Fruit fly (Drosophila melanogaster) whole organism, embryonic: Measurements from ENCODE around the gene Sgt1.
A peak's percentile ranks its signal among the peaks of the same experiment; 100 is the strongest.

Source experiments
- B-H1 ChIP-seq: fragments of 200-800 bp; sonication (Bioruptor generic); IDR thresholded peaks from 3 replicates; pipeline ENCODE4 v1.3.6; 2022; ENCODE audit warnings: missing biosample characterization, missing genetic modification characterization
- Bteb2 ChIP-seq: fragments of 200-800 bp; sonication (Bioruptor generic); optimal IDR thresholded peaks from 2 replicates; lab custom pipeline; 2016; ENCODE audit warnings: missing biosample characterization, missing genetic modification characterization
- CG11696 ChIP-seq: fragments of 200-800 bp; sonication (Bioruptor generic); IDR thresholded peaks from 2 replicates; pipeline ENCODE4 v1.3.6; 2022; ENCODE audit warnings: missing biosample characterization, missing genetic modification characterization
- CG12104 ChIP-seq: fragments of 200-800 bp; sonication (Bioruptor generic); optimal IDR thresholded peaks from 3 replicates; lab custom pipeline; 2016; ENCODE audit warnings: missing biosample characterization, missing genetic modification characterization
- CG12219 ChIP-seq: fragments of 200-800 bp; sonication (Bioruptor generic); optimal IDR thresholded peaks from 3 replicates; lab custom pipeline; 2018; ENCODE audit warnings: missing biosample characterization, mild to moderate bottlenecking, missing genetic modification characterization
- CG15073 ChIP-seq: fragments of 200-800 bp; sonication (Bioruptor generic); optimal IDR thresholded peaks from 2 replicates; lab custom pipeline; 2016; ENCODE audit warnings: missing biosample characterization, missing genetic modification characterization
- CG1529 ChIP-seq: fragments of 200-800 bp; sonication (Bioruptor generic); optimal IDR thresholded peaks from 3 replicates; lab custom pipeline; 2018; ENCODE audit warnings: missing biosample characterization, missing genetic modification characterization
- CG15514 ChIP-seq: fragments of 200-800 bp; sonication (Bioruptor generic); optimal IDR thresholded peaks from 3 replicates; lab custom pipeline; 2017; ENCODE audit warnings: missing biosample characterization, missing genetic modification characterization, mild to moderate bottlenecking, moderate library complexity, missing genetic modification reagents
- CG16815 ChIP-seq: fragments of 200-800 bp; sonication (Bioruptor generic); optimal IDR thresholded peaks from 3 replicates; lab custom pipeline; 2017; ENCODE audit warnings: missing biosample characterization, mild to moderate bottlenecking, missing genetic modification characterization
- CG17912 ChIP-seq: fragments of 200-800 bp; sonication (Bioruptor generic); optimal IDR thresholded peaks from 2 replicates; lab custom pipeline; 2018; ENCODE audit warnings: missing biosample characterization, mild to moderate bottlenecking, missing genetic modification characterization
- CG18262 ChIP-seq: fragments of 200-800 bp; optimal IDR thresholded peaks from 3 replicates; lab custom pipeline; 2019; ENCODE audit warnings: missing biosample characterization, mild to moderate bottlenecking, missing genetic modification characterization, moderate library complexity
- CG1832 ChIP-seq: fragments of 200-800 bp; sonication (Bioruptor generic); optimal IDR thresholded peaks from 2 replicates; lab custom pipeline; 2017; ENCODE audit warnings: missing biosample characterization, mild to moderate bottlenecking, missing genetic modification characterization, inconsistent platforms
- CG18476 ChIP-seq: fragments of 200-800 bp; sonication (Bioruptor generic); optimal IDR thresholded peaks from 2 replicates; lab custom pipeline; 2016; ENCODE audit warnings: missing biosample characterization, mild to moderate bottlenecking, missing genetic modification characterization
- CG31441 ChIP-seq: fragments of 200-800 bp; sonication (Bioruptor generic); IDR thresholded peaks from 2 replicates; pipeline ENCODE4 v1.3.6; 2022; ENCODE audit warnings: missing biosample characterization, missing genetic modification characterization
- CG6175 ChIP-seq: fragments of 200-800 bp; sonication (Bioruptor generic); IDR thresholded peaks from 3 replicates; pipeline ENCODE4 v1.3.6; 2022; ENCODE audit warnings: missing biosample characterization, missing genetic modification characterization
- CG8478 ChIP-seq: fragments of >200 bp; optimal IDR thresholded peaks from 2 replicates; lab custom pipeline; 2018
- CG8765 ChIP-seq: fragments of 200-800 bp; sonication (Bioruptor generic); IDR thresholded peaks from 2 replicates; pipeline ENCODE4 v1.3.6; 2022; ENCODE audit warnings: missing biosample characterization, missing genetic modification characterization
- Drgx ChIP-seq: fragments of 200-800 bp; sonication (Bioruptor generic); IDR thresholded peaks from 2 replicates; pipeline ENCODE4 v1.3.6; 2022; ENCODE audit warnings: missing biosample characterization, missing genetic modification characterization
- Eip74EF ChIP-seq, 2 experiments: fragments of 200-800 bp in 1 of 2; fragments of >200 bp in 1 of 2; sonication (Bioruptor generic) in 1 of 2; optimal IDR thresholded peaks; 2 replicates each; lab custom pipeline; 2017 to 2019; ENCODE audit warnings: missing biosample characterization in 2 of 2, missing genetic modification characterization in 2 of 2, mild to moderate bottlenecking in 1 of 2, moderate library complexity in 1 of 2
- Elba2 ChIP-seq: fragments of 200-800 bp; sonication (Bioruptor generic); optimal IDR thresholded peaks from 3 replicates; lab custom pipeline; 2016; ENCODE audit warnings: missing biosample characterization, missing genetic modification characterization
- Gsc ChIP-seq: fragments of 200-800 bp; sonication (Bioruptor generic); IDR thresholded peaks from 2 replicates; pipeline ENCODE4 v1.3.6; 2022; ENCODE audit warnings: missing biosample characterization, missing genetic modification characterization
- Hmx ChIP-seq: fragments of 200-800 bp; sonication (Bioruptor generic); optimal IDR thresholded peaks from 2 replicates; lab custom pipeline; 2016; ENCODE audit warnings: missing biosample characterization, missing genetic modification characterization
- Lim3 ChIP-seq: fragments of 200-800 bp; sonication (Bioruptor generic); IDR thresholded peaks from 2 replicates; pipeline ENCODE4 v1.3.6; 2022; ENCODE audit warnings: missing biosample characterization, missing genetic modification characterization
- Myb ChIP-seq: fragments of 200-800 bp; sonication (Bioruptor generic); optimal IDR thresholded peaks from 2 replicates; lab custom pipeline; 2016; ENCODE audit warnings: missing biosample characterization, missing genetic modification characterization
- Ravus ChIP-seq: fragments of 200-800 bp; sonication (Bioruptor generic); IDR thresholded peaks from 2 replicates; pipeline ENCODE4 v1.3.6; 2022; ENCODE audit warnings: missing biosample characterization, missing genetic modification characterization
- Rx ChIP-seq: fragments of 200-800 bp; sonication (Bioruptor generic); IDR thresholded peaks from 2 replicates; pipeline ENCODE4 v1.3.6; 2022; ENCODE audit warnings: missing biosample characterization, missing genetic modification characterization
- Six4 ChIP-seq: fragments of 200-800 bp; sonication (Bioruptor generic); optimal IDR thresholded peaks from 2 replicates; lab custom pipeline; 2016; ENCODE audit warnings: missing biosample characterization, missing genetic modification characterization
- ash1 ChIP-seq: fragments of 200-800 bp; sonication (Bioruptor generic); optimal IDR thresholded peaks from 2 replicates; lab custom pipeline; 2018; ENCODE audit warnings: missing biosample characterization, mild to moderate bottlenecking, missing genetic modification characterization
- az2 ChIP-seq: fragments of 200-800 bp; sonication (Bioruptor generic); optimal IDR thresholded peaks from 3 replicates; lab custom pipeline; 2016; ENCODE audit warnings: missing biosample characterization, missing genetic modification characterization
- bsh ChIP-seq, 2 experiments: fragments of 200-800 bp; sonication (Bioruptor generic); optimal IDR thresholded peaks; 2 replicates each; lab custom pipeline; 2017 to 2018; ENCODE audit warnings: mild to moderate bottlenecking in 2 of 2, missing biosample characterization in 2 of 2, missing genetic modification characterization in 2 of 2, moderate library complexity in 1 of 2
- crol ChIP-seq: fragments of 200-800 bp; sonication (Bioruptor generic); IDR thresholded peaks from 2 replicates; pipeline ENCODE4 v1.3.6; 2022; ENCODE audit warnings: missing biosample characterization, missing genetic modification characterization
- dimm ChIP-seq: fragments of 200-800 bp; sonication (Bioruptor generic); IDR thresholded peaks from 2 replicates; pipeline ENCODE4 v1.3.6; 2022; ENCODE audit warnings: missing biosample characterization, missing genetic modification characterization
- emc ChIP-seq: fragments of 200-800 bp; sonication (Bioruptor generic); optimal IDR thresholded peaks from 2 replicates; lab custom pipeline; 2016; ENCODE audit warnings: missing biosample characterization, missing genetic modification characterization
- grn ChIP-seq: fragments of 200-800 bp; sonication (Bioruptor generic); optimal IDR thresholded peaks from 3 replicates; lab custom pipeline; 2017; ENCODE audit warnings: missing biosample characterization, missing genetic modification characterization
- gsb-n ChIP-seq: fragments of 200-800 bp; sonication (Bioruptor generic); optimal IDR thresholded peaks from 3 replicates; lab custom pipeline; 2018; ENCODE audit warnings: missing biosample characterization, mild to moderate bottlenecking, missing genetic modification characterization
- h ChIP-seq: fragments of >200 bp; optimal IDR thresholded peaks from 2 replicates; lab custom pipeline; 2017
- hkb ChIP-seq, 2 experiments: fragments of 200-800 bp in 1 of 2; fragments of >200 bp in 1 of 2; sonication (Bioruptor generic) in 1 of 2; IDR thresholded peaks in 1 of 2; optimal IDR thresholded peaks in 1 of 2; 2 replicates each; pipeline versions ENCODE4 v1.3.6 to Lab custom; 2017 to 2022; ENCODE audit warnings: missing biosample characterization in 1 of 2, missing genetic modification characterization in 1 of 2
- ind ChIP-seq: fragments of 200-800 bp; sonication (Bioruptor generic); optimal IDR thresholded peaks from 3 replicates; lab custom pipeline; 2016; ENCODE audit warnings: missing biosample characterization, missing genetic modification characterization
- ken ChIP-seq: fragments of 200-800 bp; sonication (Bioruptor generic); IDR thresholded peaks from 3 replicates; pipeline ENCODE4 v1.3.6; 2022; ENCODE audit warnings: missing biosample characterization, missing genetic modification characterization
- knrl ChIP-seq: fragments of 200-800 bp; sonication (Bioruptor generic); IDR thresholded peaks from 3 replicates; pipeline ENCODE4 v1.3.6; 2022; ENCODE audit warnings: missing biosample characterization, missing genetic modification characterization; ENCODE audit not compliant: partially characterized antibody
- lov ChIP-seq, 2 experiments: fragments of 200-800 bp in 1 of 2; fragments of >200 bp in 1 of 2; sonication (Bioruptor generic) in 1 of 2; IDR thresholded peaks in 1 of 2; optimal IDR thresholded peaks in 1 of 2; 2 replicates in 1 of 2; 3 replicates in 1 of 2; pipeline versions ENCODE4 v1.3.6 to Lab custom; 2017 to 2022; ENCODE audit warnings: missing biosample characterization in 1 of 2, missing genetic modification characterization in 1 of 2
- maf-S ChIP-seq: fragments of 200-800 bp; sonication (Bioruptor generic); optimal IDR thresholded peaks from 2 replicates; lab custom pipeline; 2016; ENCODE audit warnings: missing biosample characterization, missing genetic modification characterization
- phol ChIP-seq: fragments of 200-800 bp; sonication (Bioruptor generic); optimal IDR thresholded peaks from 3 replicates; lab custom pipeline; 2018; ENCODE audit warnings: missing biosample characterization, mild to moderate bottlenecking, missing genetic modification characterization, moderate library complexity
- ranshi ChIP-seq: fragments of 200-800 bp; sonication (Bioruptor generic); IDR thresholded peaks from 2 replicates; pipeline ENCODE4 v1.3.6; 2022; ENCODE audit warnings: missing biosample characterization, missing genetic modification characterization
- sc ChIP-seq, 3 experiments: fragments of >200 bp in 2 of 3; fragments of 200-800 bp in 1 of 3; sonication (Bioruptor generic) in 1 of 3; optimal IDR thresholded peaks; 2 replicates in 2 of 3; 3 replicates in 1 of 3; lab custom pipeline; 2017; ENCODE audit warnings: mild to moderate bottlenecking in 1 of 3, missing biosample characterization in 1 of 3, missing genetic modification characterization in 1 of 3, missing genetic modification reagents in 1 of 3
- stwl ChIP-seq: fragments of 200-800 bp; sonication (Bioruptor generic); optimal IDR thresholded peaks from 3 replicates; lab custom pipeline; 2018; ENCODE audit warnings: missing biosample characterization, mild to moderate bottlenecking, missing genetic modification characterization, moderate library complexity
- sug ChIP-seq: fragments of 200-800 bp; optimal IDR thresholded peaks from 2 replicates; lab custom pipeline; 2019; ENCODE audit warnings: missing biosample characterization, mild to moderate bottlenecking, missing genetic modification characterization, moderate library complexity
- tna ChIP-seq: fragments of 200-800 bp; sonication (Bioruptor generic); IDR thresholded peaks from 2 replicates; pipeline ENCODE4 v1.3.6; 2022; ENCODE audit warnings: missing biosample characterization, missing genetic modification characterization; ENCODE audit not compliant: partially characterized antibody
- wek ChIP-seq: fragments of 200-800 bp; sonication (Bioruptor generic); optimal IDR thresholded peaks from 3 replicates; lab custom pipeline; 2018; ENCODE audit warnings: missing biosample characterization, mild to moderate bottlenecking, missing genetic modification characterization, moderate library complexity
- yki ChIP-seq: fragments of >200 bp; optimal IDR thresholded peaks from 3 replicates; lab custom pipeline; 2018

Gene Sgt1

dm6 chr3R:8300928-8301752 lies 3.9 kb downstream of the Sgt1 start, which contains the start of the genes CG9626 and mRpL1 (continued):
- no peak for TF ChIP-seq gsb-n (tag; lab: Kevin White, UChicago)
- peak; percentile 47 for TF ChIP-seq phol (tag; lab: Kevin White, UChicago)
- 0 out of 2 replicates have a peak, but pooled peaks have one; percentile 35 for TF ChIP-seq ranshi (GFP tag; lab: Robert Waterston, UW)
- TF ChIP-seq grn (GFP tag; lab: Kevin White, UChicago) = no peak
- no peak for TF ChIP-seq maf-S (GFP tag; lab: Kevin White, UChicago)
- TF ChIP-seq Hmx (GFP tag; lab: Kevin White, UChicago) = no peak
- TF ChIP-seq crol (GFP tag; lab: Robert Waterston, UW) = no peak
- TF ChIP-seq Drgx (GFP tag; lab: Robert Waterston, UW) = no peak
- TF ChIP-seq yki (lab: Kevin White, UChicago) = no peak
- TF ChIP-seq sug (tag; lab: Kevin White, UChicago) = peak; percentile 46
- TF ChIP-seq hkb (optimal IDR thresholded peaks at IDR 0.05; lab: Kevin White, UChicago) = no peak
- no peak for TF ChIP-seq hkb (GFP tag; IDR thresholded peaks at IDR 0.05; lab: Robert Waterston, UW)
- no peak for TF ChIP-seq Elba2 (GFP tag; lab: Kevin White, UChicago)
- no peak for TF ChIP-seq CG31441 (GFP tag; lab: Robert Waterston, UW)
- peak; percentile 22 for TF ChIP-seq CG17912
- TF ChIP-seq Lim3 = no peak
- no peak for TF ChIP-seq sc (optimal IDR thresholded peaks at IDR 0.05; lab: Kevin White, UChicago)
- TF ChIP-seq sc (GFP tag; optimal IDR thresholded peaks at IDR 0.05; lab: Kevin White, UChicago) = no peak
- TF ChIP-seq CG11696 = no peak
- no peak for TF ChIP-seq Ravus
- TF ChIP-seq bsh (GFP tag; optimal IDR thresholded peaks at IDR 0.05; lab: Kevin White, UChicago) = no peak
- no peak for TF ChIP-seq ash1 (GFP tag; lab: Kevin White, UChicago)
- no peak for TF ChIP-seq CG8478 (lab: Kevin White, UChicago)
- TF ChIP-seq stwl = no peak
- TF ChIP-seq CG18476 (GFP tag; lab: Kevin White, UChicago) = no peak
- TF ChIP-seq ken (GFP tag; lab: Robert Waterston, UW) = peak; percentile 41; the same call in 1 of the 3 replicates
- TF ChIP-seq CG15514 (GFP tag; lab: Kevin White, UChicago) = peak; percentile 87
- TF ChIP-seq Six4 = no peak
- no peak for TF ChIP-seq B-H1 (GFP tag; lab: Robert Waterston, UW)
- TF ChIP-seq CG18262 = no peak
- TF ChIP-seq CG6175 = no peak
- TF ChIP-seq emc = no peak
- TF ChIP-seq Bteb2 (GFP tag; lab: Kevin White, UChicago) = no peak
- no peak for TF ChIP-seq knrl (GFP tag; lab: Robert Waterston, UW)
- no peak for TF ChIP-seq Gsc (GFP tag; lab: Robert Waterston, UW)
- TF ChIP-seq CG16815 (GFP tag; lab: Kevin White, UChicago) = no peak
- no peak for TF ChIP-seq Eip74EF (GFP tag; optimal IDR thresholded peaks at IDR 0.05; lab: Kevin White, UChicago)
- no peak for TF ChIP-seq CG15073 (GFP tag; lab: Kevin White, UChicago)
- peak; percentile 99 for TF ChIP-seq Myb
- no peak for TF ChIP-seq dimm
- no peak for TF ChIP-seq CG1529 (GFP tag; lab: Kevin White, UChicago)
- no peak for TF ChIP-seq CG1832 (GFP tag; lab: Kevin White, UChicago)
- TF ChIP-seq ind = no peak
- no peak for TF ChIP-seq CG8765
- no peak for TF ChIP-seq CG12104 (GFP tag; lab: Kevin White, UChicago)
- no peak for TF ChIP-seq az2 (GFP tag; lab: Kevin White, UChicago)
- TF ChIP-seq wek (GFP tag; lab: Kevin White, UChicago) = no peak
- TF ChIP-seq CG12219 (GFP tag; lab: Kevin White, UChicago) = no peak
- TF ChIP-seq h (lab: Kevin White, UChicago) = no peak
- no peak for TF ChIP-seq Rx (GFP tag; lab: Robert Waterston, UW)
- TF ChIP-seq lov (optimal IDR thresholded peaks at IDR 0.05; lab: Kevin White, UChicago) = no peak
- no peak for TF ChIP-seq lov (GFP tag; IDR thresholded peaks at IDR 0.05; lab: Robert Waterston, UW)
- no peak for TF ChIP-seq tna
